Worm (Caenorhabditis elegans) whole organism, L2 larva: ENCODE data around the gene C40C9.3.

Experiments used
- C34F6.9 ChIP-seq: fragments of 150-350 bp; optimal IDR thresholded peaks from 2 replicates; lab custom pipeline; 2014; ENCODE audit warnings: missing biosample characterization, missing genetic modification characterization
- F13H6.1 ChIP-seq: sonication (generic microtip); optimal IDR thresholded peaks from 2 replicates; lab custom pipeline; 2016; ENCODE audit warnings: missing genetic modification characterization, missing compliant biosample characterization
- R02D3.7 ChIP-seq: fragments of 150-350 bp; optimal IDR thresholded peaks from 2 replicates; lab custom pipeline; 2014; ENCODE audit warnings: missing biosample characterization, missing genetic modification characterization
- alr-1 ChIP-seq: fragments of 150-350 bp; optimal IDR thresholded peaks from 2 replicates; lab custom pipeline; 2014; ENCODE audit warnings: missing biosample characterization, missing genetic modification characterization
- aly-2 ChIP-seq: fragments of 150-350 bp; optimal IDR thresholded peaks from 2 replicates; lab custom pipeline; 2014; ENCODE audit warnings: missing biosample characterization, missing genetic modification characterization
- blmp-1 ChIP-seq: sonication (generic microtip); optimal IDR thresholded peaks from 2 replicates; lab custom pipeline; 2017; ENCODE audit warnings: missing genetic modification characterization, mild to moderate bottlenecking, missing compliant biosample characterization, antibody characterized with exemption, moderate library complexity; ENCODE audit not compliant: insufficient read depth
- crh-2 ChIP-seq: sonication (generic microtip); optimal IDR thresholded peaks from 2 replicates; lab custom pipeline; 2017; ENCODE audit warnings: missing biosample characterization, missing genetic modification characterization
- dmd-4 ChIP-seq: sonication (generic microtip); optimal IDR thresholded peaks from 2 replicates; lab custom pipeline; 2017; ENCODE audit warnings: missing biosample characterization, missing genetic modification characterization
- egl-27 ChIP-seq: sonication (generic microtip); optimal IDR thresholded peaks from 3 replicates; lab custom pipeline; 2017; ENCODE audit warnings: missing biosample characterization, missing genetic modification reagents, missing genetic modification characterization
- elt-3 ChIP-seq: sonication (generic microtip); optimal IDR thresholded peaks from 2 replicates; lab custom pipeline; 2017; ENCODE audit warnings: missing biosample characterization, missing genetic modification characterization
- fos-1 ChIP-seq: fragments of 150-350 bp; optimal IDR thresholded peaks from 2 replicates; lab custom pipeline; 2014; ENCODE audit warnings: missing biosample characterization, missing genetic modification characterization
- gmeb-1 ChIP-seq: fragments of 150-350 bp; optimal IDR thresholded peaks from 2 replicates; lab custom pipeline; 2014; ENCODE audit warnings: missing biosample characterization, missing genetic modification characterization
- lin-11 ChIP-seq: fragments of 150-350 bp; sonication (generic microtip); optimal IDR thresholded peaks from 2 replicates; lab custom pipeline; 2014; ENCODE audit warnings: missing biosample characterization, missing genetic modification characterization, inconsistent platforms, mixed read lengths
- lin-13 ChIP-seq: fragments of 150-350 bp; optimal IDR thresholded peaks from 2 replicates; lab custom pipeline; 2014; ENCODE audit warnings: missing biosample characterization, missing genetic modification reagents, missing genetic modification characterization
- lin-39 ChIP-seq: fragments of 150-350 bp; optimal IDR thresholded peaks from 2 replicates; lab custom pipeline; 2014; ENCODE audit warnings: missing biosample characterization, missing genetic modification reagents, missing genetic modification characterization
- lsy-2 ChIP-seq, 2 experiments: fragments of 150-350 bp in 1 of 2; sonication (generic microtip) in 1 of 2; optimal IDR thresholded peaks; 2 replicates each; lab custom pipeline; 2014 to 2017; ENCODE audit warnings: missing biosample characterization in 2 of 2, missing genetic modification characterization in 2 of 2
- mab-5 ChIP-seq: fragments of 150-350 bp; optimal IDR thresholded peaks from 2 replicates; lab custom pipeline; 2014; ENCODE audit warnings: missing biosample characterization, missing genetic modification characterization
- mdl-1 ChIP-seq, 2 experiments: fragments of 150-350 bp in 1 of 2; sonication (generic microtip) in 1 of 2; optimal IDR thresholded peaks; 2 replicates each; lab custom pipeline; 2017; ENCODE audit warnings: missing biosample characterization in 2 of 2, missing genetic modification characterization in 2 of 2
- nhr-10 ChIP-seq: sonication (generic microtip); optimal IDR thresholded peaks from 2 replicates; lab custom pipeline; 2017; ENCODE audit warnings: missing biosample characterization, missing genetic modification characterization
- nhr-11 ChIP-seq: fragments of 150-350 bp; optimal IDR thresholded peaks from 2 replicates; lab custom pipeline; 2014; ENCODE audit warnings: missing biosample characterization, missing genetic modification characterization
- nhr-12 ChIP-seq: fragments of 150-350 bp; optimal IDR thresholded peaks from 2 replicates; lab custom pipeline; 2014; ENCODE audit warnings: missing biosample characterization, missing genetic modification characterization
- nhr-129 ChIP-seq: fragments of 150-350 bp; optimal IDR thresholded peaks from 2 replicates; lab custom pipeline; 2014; ENCODE audit warnings: missing biosample characterization, missing genetic modification characterization
- nhr-21 ChIP-seq: fragments of 150-350 bp; optimal IDR thresholded peaks from 2 replicates; lab custom pipeline; 2014; ENCODE audit warnings: missing biosample characterization, missing genetic modification characterization
- nhr-23 ChIP-seq: fragments of 150-350 bp; optimal IDR thresholded peaks from 2 replicates; lab custom pipeline; 2014; ENCODE audit warnings: missing biosample characterization, missing genetic modification reagents, missing genetic modification characterization
- nhr-237 ChIP-seq: fragments of 150-350 bp; optimal IDR thresholded peaks from 2 replicates; lab custom pipeline; 2014; ENCODE audit warnings: missing biosample characterization, missing genetic modification characterization
- nhr-25 ChIP-seq: fragments of 150-350 bp; sonication (generic microtip); optimal IDR thresholded peaks from 3 replicates; lab custom pipeline; 2014; ENCODE audit warnings: missing biosample characterization, missing genetic modification characterization
- nhr-6 ChIP-seq: fragments of 150-350 bp; optimal IDR thresholded peaks from 2 replicates; lab custom pipeline; 2014; ENCODE audit warnings: missing biosample characterization, missing genetic modification characterization
- nhr-77 ChIP-seq: fragments of 150-350 bp; optimal IDR thresholded peaks from 2 replicates; lab custom pipeline; 2014; ENCODE audit warnings: missing biosample characterization, missing genetic modification characterization
- peb-1 ChIP-seq: fragments of 150-350 bp; optimal IDR thresholded peaks from 2 replicates; lab custom pipeline; 2014; ENCODE audit warnings: missing biosample characterization, missing genetic modification characterization
- skn-1 ChIP-seq: sonication (generic microtip); optimal IDR thresholded peaks from 2 replicates; lab custom pipeline; 2017; ENCODE audit warnings: missing biosample characterization, missing genetic modification characterization
- sma-3 ChIP-seq: sonication (generic microtip); optimal IDR thresholded peaks from 2 replicates; lab custom pipeline; 2016; ENCODE audit warnings: missing genetic modification reagents, missing genetic modification characterization, missing compliant biosample characterization
- sma-9 ChIP-seq, 2 experiments: fragments of 150-350 bp in 1 of 2; sonication (generic microtip) in 1 of 2; optimal IDR thresholded peaks; 2 replicates each; lab custom pipeline; 2014 to 2016; ENCODE audit warnings: missing genetic modification characterization in 2 of 2, mild to moderate bottlenecking in 1 of 2, missing biosample characterization in 1 of 2, missing compliant biosample characterization in 1 of 2, missing genetic modification reagents in 1 of 2, moderate library complexity in 1 of 2
- snpc-4 ChIP-seq: fragments of 150-350 bp; optimal IDR thresholded peaks from 2 replicates; lab custom pipeline; 2014; ENCODE audit warnings: missing biosample characterization, missing genetic modification characterization
- unc-39 ChIP-seq: fragments of 150-350 bp; optimal IDR thresholded peaks from 2 replicates; lab custom pipeline; 2014; ENCODE audit warnings: missing biosample characterization, missing genetic modification characterization
- unc-55 ChIP-seq: fragments of 150-350 bp; sonication (generic microtip); optimal IDR thresholded peaks from 3 replicates; lab custom pipeline; 2014; ENCODE audit warnings: missing biosample characterization, missing genetic modification reagents, missing genetic modification characterization
- unc-62 ChIP-seq: fragments of 150-350 bp; optimal IDR thresholded peaks from 2 replicates; lab custom pipeline; 2014; ENCODE audit warnings: missing biosample characterization, missing genetic modification reagents, missing genetic modification characterization
- ztf-1 ChIP-seq: fragments of 200-800 bp; sonication (Bioruptor generic); conservative IDR thresholded peaks from 2 replicates; pipeline ENCODE4 v1.3.6; 2022; ENCODE audit warnings: missing genetic modification characterization, missing compliant biosample characterization
- ztf-11 ChIP-seq: sonication (generic microtip); optimal IDR thresholded peaks from 2 replicates; lab custom pipeline; 2017; ENCODE audit warnings: missing biosample characterization, missing genetic modification characterization
- ztf-4 ChIP-seq: fragments of 150-350 bp; optimal IDR thresholded peaks from 2 replicates; lab custom pipeline; 2014; ENCODE audit warnings: missing biosample characterization, missing genetic modification characterization

The C40C9.3 gene

DNA sequence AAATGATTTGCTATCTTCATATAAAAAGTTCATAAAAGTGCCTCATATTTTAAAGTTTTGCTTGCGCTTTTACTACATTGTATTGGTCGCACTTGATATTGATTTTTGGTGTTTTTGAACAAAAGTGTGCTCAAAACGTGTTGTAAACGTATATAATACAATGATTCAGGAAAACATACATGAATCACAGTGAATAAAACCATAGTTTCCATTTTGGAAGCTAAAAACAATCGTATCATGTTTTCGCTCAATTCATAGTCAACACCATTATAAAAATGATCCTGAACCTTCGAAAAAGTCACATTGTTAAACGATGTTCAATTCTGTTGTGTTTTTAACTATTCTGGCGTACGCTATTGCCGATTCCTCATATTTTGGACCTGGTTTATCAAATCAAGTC lies at the start of gene C40C9.3:
Gene C40C9.3 (plus strand): TSS at position 301 of the 400 bp plus-strand sequence.
- TF ChIP-seq nhr-129 (no peak), gmeb-1 (no peak), nhr-77 (tag; lab: Kevin White, UChicago) (no peak), elt-3 (no peak), unc-39 (tag; lab: Kevin White, UChicago) (no peak), nhr-12 (no peak), lin-39 (no peak), crh-2 (tag; lab: Kevin White, UChicago) (no peak), mab-5 (tag; lab: Kevin White, UChicago) (no peak), nhr-25 (tag; lab: Kevin White, UChicago) (no peak), alr-1 (tag; lab: Kevin White, UChicago) (no peak), nhr-6 (tag; lab: Kevin White, UChicago) (no peak), F13H6.1 (no peak), dmd-4 (tag; lab: Kevin White, UChicago) (no peak), lin-11 (no peak), sma-9 (GFP tag; optimal IDR thresholded peaks at IDR 0.05; lab: Kevin White, UChicago) (no peak), sma-9 (tag; optimal IDR thresholded peaks at IDR 0.05; lab: Kevin White, UChicago) (no peak)
- TF ChIP-seq, all 48 proteins: peak for 0

DNA sequence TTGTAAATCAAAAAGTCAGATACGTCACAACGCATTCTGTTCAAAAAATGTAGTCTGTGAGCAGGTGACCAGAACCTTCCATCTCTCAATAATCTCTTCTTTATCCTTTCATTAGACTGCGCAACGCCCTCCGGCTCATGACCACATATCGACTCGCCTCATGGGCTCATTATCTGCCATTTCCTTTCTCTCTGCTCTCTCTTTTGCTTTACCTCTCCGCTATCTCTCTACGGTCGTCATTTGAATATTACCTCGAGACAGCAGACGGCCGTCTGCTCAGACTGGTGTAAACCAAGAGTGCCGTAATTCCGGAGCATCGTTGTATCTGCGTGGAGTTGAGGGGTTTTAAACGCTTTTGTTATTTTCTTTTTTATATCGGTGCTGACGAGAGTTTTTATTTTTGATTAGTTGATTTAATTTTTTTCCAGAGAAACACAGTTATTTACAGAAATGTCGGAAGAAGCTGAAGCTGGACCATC lies 49.3 kb upstream of the C40C9.3 start, which contains the start of gene bra-1:
Gene bra-1 (plus strand): TSS at position 429 of the 479 bp plus-strand sequence.
- TF ChIP-seq nhr-237 (no peak), skn-1 (tag; lab: Kevin White, UChicago) (peak; percentile 39), C34F6.9 (peak; percentile 78), lin-11 (peak; percentile 86), lsy-2 (tag; optimal IDR thresholded peaks at IDR 0.05; lab: Kevin White, UChicago) (peak; percentile 7 to 66), nhr-129 (peak; percentile 82), lin-13 (GFP tag; lab: Kevin White, UChicago) (peak; percentile 39), crh-2 (tag; lab: Kevin White, UChicago) (peak; percentile 74), sma-9 (GFP tag; optimal IDR thresholded peaks at IDR 0.05; lab: Kevin White, UChicago) (peak; percentile 54), sma-9 (tag; optimal IDR thresholded peaks at IDR 0.05; lab: Kevin White, UChicago) (no peak), nhr-10 (tag; lab: Kevin White, UChicago) (no peak), unc-55 (GFP tag; lab: Kevin White, UChicago) (peak; percentile 44), lin-39 (no peak), ztf-4 (tag; lab: Kevin White, UChicago) (peak; percentile 25), fos-1 (tag; lab: Kevin White, UChicago) (peak; percentile 34), F13H6.1 (peak; percentile 20), snpc-4 (tag; lab: Kevin White, UChicago) (no peak), nhr-21 (peak; percentile 39)

DNA sequence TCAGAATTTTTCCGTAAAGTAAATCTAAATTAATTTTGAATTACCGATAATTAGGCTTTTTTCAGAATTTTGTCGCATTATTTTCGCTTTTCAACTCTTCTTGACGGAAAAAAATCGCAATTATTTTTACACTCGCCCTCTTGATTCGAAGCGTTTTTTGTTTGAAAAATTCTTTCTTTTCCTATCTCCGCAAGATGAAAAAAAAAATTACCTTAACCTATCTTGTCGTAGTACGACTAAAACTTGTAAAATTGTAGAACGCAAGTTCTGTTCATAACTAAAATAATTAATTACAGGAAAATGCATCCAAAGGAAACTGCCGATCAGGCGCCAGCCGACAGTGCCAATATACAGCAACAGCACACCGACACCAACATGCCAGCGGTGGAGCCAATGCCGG lies 47.3 kb upstream of the C40C9.3 start, which contains the start of gene F54B11.7:
Gene F54B11.7 (plus strand): TSS at position 301 of the 400 bp plus-strand sequence.
- TF ChIP-seq R02D3.7 (tag; lab: Kevin White, UChicago) (no peak), ztf-11 (tag; lab: Kevin White, UChicago) (no peak), F13H6.1 (no peak), crh-2 (tag; lab: Kevin White, UChicago) (no peak), mab-5 (tag; lab: Kevin White, UChicago) (no peak), peb-1 (tag; lab: Kevin White, UChicago) (no peak), nhr-129 (no peak), ztf-1 (GFP tag; lab: Robert Waterston, UW) (no peak), nhr-237 (no peak), alr-1 (tag; lab: Kevin White, UChicago) (no peak), nhr-23 (tag; lab: Kevin White, UChicago) (no peak), ztf-4 (tag; lab: Kevin White, UChicago) (no peak), lsy-2 (tag; optimal IDR thresholded peaks at IDR 0.05; lab: Kevin White, UChicago) (no peak), gmeb-1 (no peak), snpc-4 (tag; lab: Kevin White, UChicago) (no peak), nhr-77 (tag; lab: Kevin White, UChicago) (no peak), skn-1 (tag; lab: Kevin White, UChicago) (no peak), nhr-25 (tag; lab: Kevin White, UChicago) (no peak), sma-3 (GFP tag; lab: Kevin White, UChicago) (no peak), aly-2 (tag; lab: Kevin White, UChicago) (no peak)
- TF ChIP-seq, all 48 proteins: peak for 0

ce11 chrX:13603826-13604225 lies 43.6 kb upstream of the C40C9.3 start, which contains the start of gene F54B11.8:
Gene F54B11.8 (minus strand): TSS chrX:13603926.
- no peak for TF ChIP-seq C34F6.9
- no peak for TF ChIP-seq crh-2 (tag; lab: Kevin White, UChicago)
- no peak for TF ChIP-seq sma-9 (GFP tag; optimal IDR thresholded peaks at IDR 0.05; lab: Kevin White, UChicago)
- no peak for TF ChIP-seq sma-9 (tag; optimal IDR thresholded peaks at IDR 0.05; lab: Kevin White, UChicago)
- no peak for TF ChIP-seq blmp-1 (tag; lab: Kevin White, UChicago)
- no peak for TF ChIP-seq nhr-237
- TF ChIP-seq aly-2 (tag; lab: Kevin White, UChicago), result no peak
- TF ChIP-seq mdl-1 (tag; optimal IDR thresholded peaks at IDR 0.05; lab: Kevin White, UChicago), result no peak
- no peak for TF ChIP-seq gmeb-1
- TF ChIP-seq mab-5 (tag; lab: Kevin White, UChicago), result no peak
- no peak for TF ChIP-seq lin-13 (GFP tag; lab: Kevin White, UChicago)
- no peak for TF ChIP-seq nhr-129
- no peak for TF ChIP-seq unc-62
- TF ChIP-seq unc-55 (GFP tag; lab: Kevin White, UChicago), result no peak
- TF ChIP-seq unc-39 (tag; lab: Kevin White, UChicago), result no peak
- no peak for TF ChIP-seq egl-27 (tag; lab: Kevin White, UChicago)
- no peak for TF ChIP-seq nhr-11 (tag; lab: Kevin White, UChicago)
- no peak for TF ChIP-seq sma-3 (GFP tag; lab: Kevin White, UChicago)
- no peak for TF ChIP-seq nhr-25 (tag; lab: Kevin White, UChicago)
- TF ChIP-seq lsy-2 (tag; optimal IDR thresholded peaks at IDR 0.05; lab: Kevin White, UChicago), result no peak
- TF ChIP-seq F13H6.1, result no peak
